Fruit fly (Drosophila melanogaster): ENCODE data around the gene RpS12.

RpS12 gene

DNA sequence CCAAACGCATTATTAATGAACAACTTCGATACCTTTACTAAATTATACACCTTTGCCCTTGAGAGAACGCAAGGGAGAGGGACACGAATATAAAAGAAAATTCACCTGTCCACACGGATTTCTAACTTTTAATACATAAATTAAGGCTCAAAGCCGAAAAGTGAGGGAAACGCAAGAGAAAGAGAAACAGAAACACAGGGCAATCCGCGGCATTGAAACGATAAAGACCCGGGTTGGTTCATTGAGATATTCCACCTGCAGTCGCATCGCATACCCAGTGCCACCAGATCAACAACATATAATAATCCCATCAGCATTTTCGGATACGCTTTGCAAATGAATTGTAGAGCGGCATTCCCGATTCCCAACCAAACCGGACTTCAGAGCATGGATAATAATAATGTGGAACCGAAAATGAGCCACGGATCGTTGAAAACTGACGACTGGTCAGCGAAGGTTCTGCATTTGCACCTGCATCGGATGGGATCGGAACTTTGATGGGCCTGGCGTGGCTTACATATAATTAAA, 27.6 kb downstream of the RpS12 start:
- no peak for TF ChIP-seq Pif1A (GFP tag; optimal IDR thresholded peaks at IDR 0.05)
- no peak for TF ChIP-seq CG13204 (GFP tag; optimal IDR thresholded peaks at IDR 0.05)
- no peak for TF ChIP-seq EcR (GFP tag; optimal IDR thresholded peaks at IDR 0.05)
- TF ChIP-seq CG34367 (tag; optimal IDR thresholded peaks at IDR 0.05), result no peak
- no peak for TF ChIP-seq Snoo (tag; optimal IDR thresholded peaks at IDR 0.05)
- no peak for TF ChIP-seq CG9948 (tag; optimal IDR thresholded peaks at IDR 0.05)
- no peak for TF ChIP-seq CG10348 (GFP tag; IDR thresholded peaks at IDR 0.05)
- TF ChIP-seq gl (tag; optimal IDR thresholded peaks at IDR 0.05), result no peak
- no peak for TF ChIP-seq CG8301 (tag; optimal IDR thresholded peaks at IDR 0.05)
- no peak for TF ChIP-seq CG32121 (GFP tag; IDR thresholded peaks at IDR 0.05)
- TF ChIP-seq D1 (tag; optimal IDR thresholded peaks at IDR 0.05), result no peak
- no peak for TF ChIP-seq Pif1B (GFP tag; optimal IDR thresholded peaks at IDR 0.05)
- TF ChIP-seq CG8159 (tag; optimal IDR thresholded peaks at IDR 0.05), result no peak
- TF ChIP-seq CG12605 (GFP tag; IDR thresholded peaks at IDR 0.05), result no peak
- no peak for TF ChIP-seq Ets98B (GFP tag; IDR thresholded peaks at IDR 0.05)
- TF ChIP-seq rn (GFP tag; IDR thresholded peaks at IDR 0.05), result no peak
- TF ChIP-seq CG17806 (tag; optimal IDR thresholded peaks at IDR 0.05), result no peak
- TF ChIP-seq CG14655 (GFP tag; optimal IDR thresholded peaks at IDR 0.05), result no peak
- no peak for TF ChIP-seq CG4496 (GFP tag; IDR thresholded peaks at IDR 0.05)
- no peak for TF ChIP-seq fd96Ca (GFP tag; IDR thresholded peaks at IDR 0.05)

DNA sequence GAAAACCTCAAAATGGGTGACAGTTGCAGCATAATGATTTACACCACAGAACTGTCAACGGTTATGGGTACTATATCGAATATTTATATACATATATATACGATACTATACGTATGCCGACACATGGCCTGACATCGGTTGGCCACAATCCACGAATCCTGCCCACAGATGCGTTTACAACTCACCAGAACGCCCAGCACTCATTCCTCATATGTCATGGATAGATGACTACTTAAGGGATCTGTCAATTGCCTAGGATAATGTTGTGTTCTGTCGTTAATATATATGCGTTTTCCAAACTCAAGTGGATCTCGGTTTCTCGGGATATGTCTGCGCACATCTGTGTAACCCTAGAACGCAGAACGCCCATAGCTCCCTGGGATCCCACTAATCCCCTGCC, 35.3 kb downstream of the RpS12 start:
- no peak for TF ChIP-seq Snoo (tag; optimal IDR thresholded peaks at IDR 0.05)

DNA sequence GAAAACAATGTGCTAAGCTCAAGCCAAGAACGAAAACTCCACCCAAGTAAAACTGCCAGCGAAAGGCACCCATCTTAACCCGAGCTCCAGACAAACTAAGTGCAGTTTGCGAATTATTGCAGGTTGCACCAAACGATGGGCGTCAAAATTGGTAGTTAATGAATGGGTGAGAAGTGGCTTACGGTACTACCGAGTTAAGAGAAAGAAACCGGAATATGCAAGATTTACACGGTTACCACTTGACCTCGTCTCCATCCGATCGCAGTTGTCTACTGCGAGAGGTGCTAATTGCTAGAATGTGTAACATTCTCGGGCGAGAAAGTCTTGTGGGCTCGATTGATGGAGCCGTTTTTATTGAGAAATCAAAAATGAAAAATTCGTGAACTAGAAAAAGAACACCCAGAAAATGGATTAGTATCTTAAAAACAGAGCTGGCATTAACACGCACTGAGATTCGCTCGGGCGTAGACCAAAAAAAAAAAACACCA, 38.2 kb downstream of the RpS12 start, which contains the start of the genes CG14115 and CG34428:
Gene CG14115 (minus strand): TSS at position 101 of the 488 bp plus-strand sequence.
Gene CG34428 (plus strand): TSS at position 438 of the 488 bp plus-strand sequence.
- TF ChIP-seq CG34367 (tag; optimal IDR thresholded peaks at IDR 0.05) (no peak), CG9948 (tag; optimal IDR thresholded peaks at IDR 0.05) (no peak), fd96Ca (GFP tag; IDR thresholded peaks at IDR 0.05) (no peak), CG12605 (GFP tag; IDR thresholded peaks at IDR 0.05) (no peak), Ets98B (GFP tag; IDR thresholded peaks at IDR 0.05) (no peak), CG10348 (GFP tag; IDR thresholded peaks at IDR 0.05) (no peak), CG8159 (tag; optimal IDR thresholded peaks at IDR 0.05) (no peak), D1 (tag; optimal IDR thresholded peaks at IDR 0.05) (no peak), CG4496 (GFP tag; IDR thresholded peaks at IDR 0.05) (no peak), Snoo (tag; optimal IDR thresholded peaks at IDR 0.05) (no peak), CG14655 (GFP tag; optimal IDR thresholded peaks at IDR 0.05) (no peak), rn (GFP tag; IDR thresholded peaks at IDR 0.05) (no peak), CG15710 (tag; optimal IDR thresholded peaks at IDR 0.05) (no peak), EcR (GFP tag; optimal IDR thresholded peaks at IDR 0.05) (no peak)

DNA sequence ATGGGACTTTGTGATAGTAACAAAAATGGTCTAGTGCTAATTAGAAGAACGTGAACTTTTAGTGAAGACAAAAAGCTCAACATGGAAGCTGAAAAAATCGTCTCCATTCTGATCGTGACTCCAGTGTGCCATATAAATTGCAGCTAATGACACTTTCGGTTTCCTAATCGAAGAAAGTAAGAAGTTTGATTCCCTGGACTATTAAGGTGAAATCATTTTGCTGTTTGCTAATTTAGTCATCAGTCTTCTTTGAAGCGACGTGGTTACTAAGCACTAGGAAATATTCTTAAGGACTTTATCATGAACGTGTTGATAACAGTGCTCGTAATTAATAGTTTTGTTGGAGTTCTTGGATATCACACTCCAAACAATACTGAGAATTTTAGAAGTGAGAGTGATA, 39.6 kb downstream of the RpS12 start, which contains the start of gene CG34429:
Gene CG34429 (plus strand): TSS at position 301 of the 400 bp plus-strand sequence.
- no peak for TF ChIP-seq CG17806 (tag; optimal IDR thresholded peaks at IDR 0.05)
- TF ChIP-seq CG32121 (GFP tag; IDR thresholded peaks at IDR 0.05), result no peak
- TF ChIP-seq CG12605 (GFP tag; IDR thresholded peaks at IDR 0.05), result no peak
- TF ChIP-seq Ets98B (GFP tag; IDR thresholded peaks at IDR 0.05), result no peak
- TF ChIP-seq CG15710 (tag; optimal IDR thresholded peaks at IDR 0.05), result no peak
- no peak for TF ChIP-seq CG14655 (GFP tag; optimal IDR thresholded peaks at IDR 0.05)
- no peak for TF ChIP-seq rn (GFP tag; IDR thresholded peaks at IDR 0.05)

DNA sequence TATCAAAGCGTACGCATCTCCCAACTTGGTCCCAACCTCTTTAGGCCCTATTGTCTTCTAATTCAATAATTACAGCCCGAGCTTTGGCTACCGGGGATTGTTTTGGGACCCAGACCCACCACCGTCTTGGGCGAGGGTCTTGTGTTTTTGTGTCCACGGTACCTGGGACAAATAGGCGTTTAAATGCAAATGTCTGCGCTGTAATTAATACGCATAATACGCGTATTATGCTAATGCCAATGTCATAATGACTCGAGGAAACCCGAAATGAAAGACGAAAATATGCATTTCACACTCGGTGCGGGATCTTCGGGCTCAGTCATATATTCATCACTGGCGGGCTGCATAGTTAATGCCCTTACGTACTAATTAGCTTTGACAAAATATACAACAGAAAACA, 41.2 kb downstream of the RpS12 start:
- TF ChIP-seq CG8301 (tag; optimal IDR thresholded peaks at IDR 0.05) (no peak), CG14655 (GFP tag; optimal IDR thresholded peaks at IDR 0.05) (no peak), D1 (tag; optimal IDR thresholded peaks at IDR 0.05) (no peak), CG17806 (tag; optimal IDR thresholded peaks at IDR 0.05) (no peak)

DNA sequence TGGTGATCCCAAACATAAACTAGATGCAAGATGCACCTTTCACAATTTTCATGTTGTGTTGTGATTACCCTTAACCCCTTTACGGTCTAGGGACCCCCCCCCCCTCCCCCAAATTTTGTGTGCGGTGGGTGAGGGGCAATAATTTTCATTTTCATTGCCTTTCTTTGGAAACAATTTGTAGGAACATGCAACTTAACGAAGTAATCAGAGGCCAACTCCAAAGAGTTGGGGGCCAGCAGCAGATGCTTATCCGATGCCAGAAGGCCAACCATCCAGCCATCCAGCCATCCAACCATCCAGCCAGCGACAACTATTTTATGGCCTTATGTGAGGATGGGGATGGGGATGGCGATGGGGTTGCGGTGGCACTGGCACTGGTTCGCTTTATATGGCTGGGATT, 41.8 kb downstream of the RpS12 start:
- TF ChIP-seq CG32121 (GFP tag; IDR thresholded peaks at IDR 0.05) (no peak), CG10348 (GFP tag; IDR thresholded peaks at IDR 0.05) (no peak), Snoo (tag; optimal IDR thresholded peaks at IDR 0.05) (no peak), EcR (GFP tag; optimal IDR thresholded peaks at IDR 0.05) (no peak), gl (tag; optimal IDR thresholded peaks at IDR 0.05) (no peak), CG17806 (tag; optimal IDR thresholded peaks at IDR 0.05) (no peak), CG34367 (tag; optimal IDR thresholded peaks at IDR 0.05) (no peak)

DNA sequence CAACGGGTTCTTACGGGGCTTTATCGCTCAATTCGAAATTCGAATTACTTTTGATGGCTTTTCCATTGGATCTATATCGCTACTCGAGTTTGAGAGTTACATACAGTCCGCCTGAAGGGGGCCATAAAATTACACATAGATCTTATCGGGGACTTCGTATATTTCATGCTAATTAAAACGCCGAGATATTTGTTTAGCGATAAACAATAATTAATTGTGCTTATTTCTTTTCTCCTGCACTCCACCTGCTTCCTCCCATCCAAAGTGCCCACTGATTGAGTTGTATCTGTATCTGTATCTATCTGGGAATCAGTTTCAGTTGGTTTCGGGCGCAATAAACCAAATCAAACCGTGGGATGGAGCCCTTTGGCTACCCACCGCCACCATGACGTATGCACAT, 42.5 kb downstream of the RpS12 start:
- TF ChIP-seq CG17806 (tag; optimal IDR thresholded peaks at IDR 0.05) (no peak), EcR (GFP tag; optimal IDR thresholded peaks at IDR 0.05) (no peak), CG9948 (tag; optimal IDR thresholded peaks at IDR 0.05) (no peak), gl (tag; optimal IDR thresholded peaks at IDR 0.05) (no peak), CG13204 (GFP tag; optimal IDR thresholded peaks at IDR 0.05) (no peak)

All from whole organism, pupa.